Fruit fly (Drosophila melanogaster) whole organism, prepupa: ENCODE data around the gene CG31278.

ENCODE experiments used
- Ets96B ChIP-seq: fragments of 200-800 bp; optimal IDR thresholded peaks from 2 replicates; lab custom pipeline; 2019; ENCODE audit warnings: missing biosample characterization, mild to moderate bottlenecking, missing genetic modification characterization, moderate library complexity
- Met ChIP-seq: fragments of 200-800 bp; sonication (Bioruptor generic); optimal IDR thresholded peaks from 3 replicates; lab custom pipeline; 2016; ENCODE audit warnings: missing biosample characterization, missing genetic modification characterization

DNA sequence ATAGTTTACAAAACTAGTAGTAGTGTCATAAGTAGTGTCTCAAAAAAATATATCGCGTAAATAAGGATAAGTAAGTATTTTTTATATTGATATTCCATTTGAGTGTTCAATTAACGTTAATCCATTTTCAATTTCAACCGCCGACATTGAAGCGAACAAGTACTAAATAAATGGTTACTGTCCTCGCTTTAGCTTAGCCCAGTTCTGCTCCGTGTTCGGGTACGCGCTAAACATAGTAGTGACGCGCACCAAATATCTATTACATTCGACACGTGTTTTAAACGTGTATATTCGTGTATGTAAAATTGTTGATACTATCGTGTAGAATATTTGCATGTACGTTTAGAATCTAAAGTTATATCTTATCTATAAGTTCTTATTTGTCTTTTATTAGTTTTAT, 33.0 kb downstream of the CG31278 start:
- no peak for TF ChIP-seq Met (GFP tag; lab: Kevin White, UChicago)
- no peak for TF ChIP-seq Ets96B (tag; lab: Kevin White, UChicago)
